Fruit fly (Drosophila melanogaster) whole organism, embryonic: ENCODE results near the gene Ufl1.

Experiments
- Bteb2 ChIP-seq: fragments of 200-800 bp; sonication (Bioruptor generic); optimal IDR thresholded peaks from 2 replicates; lab custom pipeline; 2016; ENCODE audit warnings: missing biosample characterization, missing genetic modification characterization
- CG10462 ChIP-seq: fragments of 200-800 bp; sonication (Bioruptor generic); optimal IDR thresholded peaks from 2 replicates; lab custom pipeline; 2016; ENCODE audit warnings: missing biosample characterization, missing genetic modification characterization
- CG11398 ChIP-seq: fragments of 200-800 bp; sonication (Bioruptor generic); optimal IDR thresholded peaks from 2 replicates; lab custom pipeline; 2016; ENCODE audit warnings: missing biosample characterization, missing genetic modification characterization
- CG1233 ChIP-seq: fragments of 200-800 bp; sonication (Bioruptor generic); optimal IDR thresholded peaks from 4 replicates; lab custom pipeline; 2018; ENCODE audit warnings: missing biosample characterization, mild to moderate bottlenecking, missing genetic modification characterization
- CG12744 ChIP-seq: fragments of 200-800 bp; sonication (Bioruptor generic); optimal IDR thresholded peaks from 2 replicates; lab custom pipeline; 2016; ENCODE audit warnings: missing biosample characterization, missing genetic modification characterization
- CG12942 ChIP-seq: fragments of 200-800 bp; sonication (Bioruptor generic); optimal IDR thresholded peaks from 3 replicates; lab custom pipeline; 2016; ENCODE audit warnings: missing biosample characterization, missing genetic modification characterization
- CG13287 ChIP-seq: fragments of 200-800 bp; sonication (Bioruptor generic); IDR thresholded peaks from 2 replicates; pipeline ENCODE4 v1.3.6; 2022; ENCODE audit warnings: missing biosample characterization, missing genetic modification characterization; ENCODE audit not compliant: partially characterized antibody
- CG13296 ChIP-seq: fragments of 200-800 bp; sonication (Bioruptor generic); optimal IDR thresholded peaks from 3 replicates; lab custom pipeline; 2018; ENCODE audit warnings: missing biosample characterization, mild to moderate bottlenecking, missing genetic modification characterization
- CG13624 ChIP-seq: fragments of 200-800 bp; sonication (Bioruptor generic); optimal IDR thresholded peaks from 2 replicates; lab custom pipeline; 2016; ENCODE audit warnings: missing biosample characterization, missing genetic modification characterization
- CG15011 ChIP-seq: fragments of 200-800 bp; sonication (Bioruptor generic); optimal IDR thresholded peaks from 3 replicates; lab custom pipeline; 2018; ENCODE audit warnings: missing biosample characterization, mild to moderate bottlenecking, missing genetic modification characterization
- CG1529 ChIP-seq: fragments of 200-800 bp; sonication (Bioruptor generic); optimal IDR thresholded peaks from 3 replicates; lab custom pipeline; 2018; ENCODE audit warnings: missing biosample characterization, missing genetic modification characterization
- CG16813 ChIP-seq: fragments of 200-800 bp; sonication (Bioruptor generic); IDR thresholded peaks from 3 replicates; pipeline ENCODE4 v1.3.6; 2022; ENCODE audit warnings: missing biosample characterization, missing genetic modification characterization; ENCODE audit not compliant: partially characterized antibody
- CG2116 ChIP-seq: fragments of 200-800 bp; sonication (Bioruptor generic); optimal IDR thresholded peaks from 3 replicates; lab custom pipeline; 2018; ENCODE audit warnings: missing biosample characterization, mild to moderate bottlenecking, missing genetic modification characterization
- CG2712 ChIP-seq: fragments of 200-800 bp; optimal IDR thresholded peaks from 3 replicates; lab custom pipeline; 2019; ENCODE audit warnings: missing biosample characterization, mild to moderate bottlenecking, missing genetic modification characterization, moderate library complexity
- CG33557 ChIP-seq: fragments of 200-800 bp; sonication (Bioruptor generic); optimal IDR thresholded peaks from 2 replicates; lab custom pipeline; 2019; ENCODE audit warnings: missing biosample characterization, mild to moderate bottlenecking, missing genetic modification characterization, moderate library complexity
- CG42726 ChIP-seq: fragments of 200-800 bp; sonication (Bioruptor generic); IDR thresholded peaks from 2 replicates; pipeline ENCODE4 v1.3.6; 2022; ENCODE audit warnings: missing biosample characterization, missing genetic modification characterization; ENCODE audit not compliant: partially characterized antibody
- CG5245 ChIP-seq: fragments of 200-800 bp; sonication (Bioruptor generic); optimal IDR thresholded peaks from 3 replicates; lab custom pipeline; 2016; ENCODE audit warnings: missing biosample characterization, missing genetic modification characterization
- CG6683 ChIP-seq: fragments of 200-800 bp; sonication (Bioruptor generic); optimal IDR thresholded peaks from 2 replicates; lab custom pipeline; 2017; ENCODE audit warnings: missing biosample characterization, mild to moderate bottlenecking, missing genetic modification characterization, missing genetic modification reagents
- CG8281 ChIP-seq: fragments of 200-800 bp; sonication (Bioruptor generic); optimal IDR thresholded peaks from 2 replicates; lab custom pipeline; 2018; ENCODE audit warnings: missing biosample characterization, mild to moderate bottlenecking, missing genetic modification characterization, moderate library complexity
- CoRest ChIP-seq: fragments of 200-800 bp; sonication (Bioruptor generic); optimal IDR thresholded peaks from 3 replicates; lab custom pipeline; 2018; ENCODE audit warnings: missing biosample characterization, mild to moderate bottlenecking, missing genetic modification characterization, moderate library complexity
- CrebB ChIP-seq: fragments of 200-800 bp; sonication (Bioruptor generic); optimal IDR thresholded peaks from 3 replicates; lab custom pipeline; 2018; ENCODE audit warnings: missing biosample characterization, mild to moderate bottlenecking, missing genetic modification characterization
- Ets97D ChIP-seq: fragments of 200-800 bp; sonication (Bioruptor generic); optimal IDR thresholded peaks from 3 replicates; lab custom pipeline; 2016; ENCODE audit warnings: missing biosample characterization, missing genetic modification characterization
- Fer3 ChIP-seq: fragments of 200-800 bp; sonication (Bioruptor generic); optimal IDR thresholded peaks from 2 replicates; lab custom pipeline; 2018; ENCODE audit warnings: missing biosample characterization, mild to moderate bottlenecking, missing genetic modification characterization, moderate library complexity
- HLH4C ChIP-seq: fragments of 200-800 bp; sonication (Bioruptor generic); IDR thresholded peaks from 3 replicates; pipeline ENCODE4 v1.3.6; 2022; ENCODE audit warnings: missing biosample characterization, missing genetic modification characterization; ENCODE audit not compliant: partially characterized antibody
- Hr3 ChIP-seq: fragments of 200-800 bp; sonication (Bioruptor generic); optimal IDR thresholded peaks from 3 replicates; lab custom pipeline; 2016; ENCODE audit warnings: missing biosample characterization, missing genetic modification characterization
- Lhr ChIP-seq: fragments of 200-800 bp; sonication (Bioruptor generic); optimal IDR thresholded peaks from 3 replicates; lab custom pipeline; 2017; ENCODE audit warnings: mild to moderate bottlenecking, missing biosample characterization, missing genetic modification reagents, missing genetic modification characterization
- Scr ChIP-seq: fragments of 200-800 bp; sonication (Bioruptor generic); IDR thresholded peaks from 2 replicates; pipeline ENCODE4 v1.3.6; 2022; ENCODE audit warnings: missing biosample characterization, missing genetic modification characterization; ENCODE audit not compliant: partially characterized antibody
- Sry-δ ChIP-seq: fragments of 200-800 bp; sonication (Bioruptor generic); optimal IDR thresholded peaks from 2 replicates; lab custom pipeline; 2016; ENCODE audit warnings: missing biosample characterization, missing genetic modification characterization
- Vsx1 ChIP-seq: fragments of 200-800 bp; sonication (Bioruptor generic); optimal IDR thresholded peaks from 2 replicates; lab custom pipeline; 2017; ENCODE audit warnings: missing biosample characterization, mild to moderate bottlenecking, missing genetic modification characterization, missing genetic modification reagents
- abd-A ChIP-seq: fragments of 200-800 bp; sonication (Bioruptor generic); optimal IDR thresholded peaks from 3 replicates; lab custom pipeline; 2019; ENCODE audit warnings: missing biosample characterization, mild to moderate bottlenecking, missing genetic modification characterization, moderate library complexity
- amos ChIP-seq: fragments of 200-800 bp; sonication (Bioruptor generic); IDR thresholded peaks from 2 replicates; pipeline ENCODE4 v1.3.6; 2022; ENCODE audit warnings: missing biosample characterization, missing genetic modification characterization; ENCODE audit not compliant: partially characterized antibody
- bab2 ChIP-seq: fragments of 200-800 bp; sonication (Bioruptor generic); optimal IDR thresholded peaks from 2 replicates; lab custom pipeline; 2016; ENCODE audit warnings: missing biosample characterization, missing genetic modification characterization
- bcd ChIP-seq: fragments of 200-800 bp; sonication (Bioruptor generic); optimal IDR thresholded peaks from 2 replicates; lab custom pipeline; 2017; ENCODE audit warnings: missing biosample characterization, mild to moderate bottlenecking, missing genetic modification characterization
- ci ChIP-seq: fragments of 200-800 bp; sonication (Bioruptor generic); IDR thresholded peaks from 3 replicates; pipeline ENCODE4 v1.3.6; 2022; ENCODE audit warnings: missing biosample characterization, missing genetic modification characterization
- corto ChIP-seq: fragments of 200-800 bp; sonication (Bioruptor generic); optimal IDR thresholded peaks from 2 replicates; lab custom pipeline; 2016; ENCODE audit warnings: missing biosample characterization, mild to moderate bottlenecking, missing genetic modification characterization, moderate library complexity
- dan ChIP-seq: fragments of 200-800 bp; sonication (Bioruptor generic); IDR thresholded peaks from 2 replicates; pipeline ENCODE4 v1.3.6; 2022; ENCODE audit warnings: missing biosample characterization, missing genetic modification characterization
- dmrt11E ChIP-seq: fragments of 200-800 bp; sonication (Bioruptor generic); optimal IDR thresholded peaks from 3 replicates; lab custom pipeline; 2018; ENCODE audit warnings: missing biosample characterization, mild to moderate bottlenecking, missing genetic modification characterization, moderate library complexity
- exex ChIP-seq: fragments of 200-800 bp; sonication (Bioruptor generic); optimal IDR thresholded peaks from 4 replicates; lab custom pipeline; 2018; ENCODE audit warnings: missing biosample characterization, mild to moderate bottlenecking, missing genetic modification characterization, moderate library complexity
- gem ChIP-seq: fragments of 200-800 bp; sonication (Bioruptor generic); optimal IDR thresholded peaks from 2 replicates; lab custom pipeline; 2019; ENCODE audit warnings: missing biosample characterization, mild to moderate bottlenecking, missing genetic modification characterization, moderate library complexity
- lilli ChIP-seq: fragments of 200-800 bp; sonication (Bioruptor generic); optimal IDR thresholded peaks from 3 replicates; lab custom pipeline; 2016; ENCODE audit warnings: missing biosample characterization, missing genetic modification characterization
- pan ChIP-seq, 4 experiments: fragments of >200 bp in 3 of 4; fragments of 200-800 bp in 1 of 4; sonication (Bioruptor generic) in 1 of 4; optimal IDR thresholded peaks in 3 of 4; IDR thresholded peaks in 1 of 4; 2 replicates each; pipeline versions ENCODE4 v1.3.6 to Lab custom; 2017 to 2022; ENCODE audit warnings: missing biosample characterization in 2 of 4, missing genetic modification characterization in 2 of 4, mixed read lengths in 1 of 4
- pnt ChIP-seq: fragments of 200-800 bp; sonication (Bioruptor generic); optimal IDR thresholded peaks from 3 replicates; lab custom pipeline; 2016; ENCODE audit warnings: missing biosample characterization, missing genetic modification characterization
- sens ChIP-seq: fragments of 200-800 bp; sonication (Bioruptor generic); peaks from one replicate; lab custom pipeline; 2016; ENCODE audit warnings: missing biosample characterization, missing genetic modification characterization
- stwl ChIP-seq: fragments of 200-800 bp; sonication (Bioruptor generic); optimal IDR thresholded peaks from 3 replicates; lab custom pipeline; 2018; ENCODE audit warnings: missing biosample characterization, mild to moderate bottlenecking, missing genetic modification characterization, moderate library complexity
- sug ChIP-seq: fragments of 200-800 bp; optimal IDR thresholded peaks from 2 replicates; lab custom pipeline; 2019; ENCODE audit warnings: missing biosample characterization, mild to moderate bottlenecking, missing genetic modification characterization, moderate library complexity
- tna ChIP-seq: fragments of 200-800 bp; sonication (Bioruptor generic); IDR thresholded peaks from 2 replicates; pipeline ENCODE4 v1.3.6; 2022; ENCODE audit warnings: missing biosample characterization, missing genetic modification characterization; ENCODE audit not compliant: partially characterized antibody
- trh ChIP-seq: fragments of 200-800 bp; sonication (Bioruptor generic); optimal IDR thresholded peaks from 2 replicates; lab custom pipeline; 2016; ENCODE audit warnings: missing biosample characterization, missing genetic modification characterization
- z ChIP-seq: fragments of 200-800 bp; sonication (Bioruptor generic); IDR thresholded peaks from 3 replicates; pipeline ENCODE4 v1.3.6; 2022; ENCODE audit warnings: missing biosample characterization, missing genetic modification characterization
- zen ChIP-seq: fragments of 200-800 bp; sonication (Bioruptor generic); optimal IDR thresholded peaks from 3 replicates; lab custom pipeline; 2018; ENCODE audit warnings: missing biosample characterization, mild to moderate bottlenecking, missing genetic modification characterization, moderate library complexity

Ufl1 gene

dm6 chr3R:7091904-7092303 is 17.7 kb upstream of the Ufl1 start (continued):
- TF ChIP-seq zen (peak; percentile 7), pnt (GFP tag; lab: Kevin White, UChicago) (no peak), CG13287 (peak; percentile 80), Ets97D (GFP tag; lab: Kevin White, UChicago) (peak; percentile 73), exex (tag; lab: Kevin White, UChicago) (no peak), Sry-δ (peak; percentile 86), CG10462 (GFP tag; lab: Kevin White, UChicago) (peak; percentile 23), CG13624 (GFP tag; lab: Kevin White, UChicago) (peak; percentile 54), amos (GFP tag; lab: Robert Waterston, UW) (peak; percentile 81), corto (no peak), lilli (GFP tag; lab: Kevin White, UChicago) (peak; percentile 59), sug (tag; lab: Kevin White, UChicago) (peak; percentile 36), CrebB (tag; lab: Kevin White, UChicago) (no peak), Scr (peak; percentile 62), bcd (GFP tag; lab: Kevin White, UChicago) (no peak), CG8281 (peak; percentile 96), CG11398 (GFP tag; lab: Kevin White, UChicago) (no peak), Bteb2 (GFP tag; lab: Kevin White, UChicago) (peak; percentile 46), z (GFP tag; lab: Robert Waterston, UW) (no peak), HLH4C (peak; percentile 56; the same call in 2 of the 3 replicates), trh (GFP tag; lab: Kevin White, UChicago) (no peak), CG12942 (GFP tag; lab: Kevin White, UChicago) (no peak), CG15011 (GFP tag; lab: Kevin White, UChicago) (no peak), CG42726 (peak; percentile 59; the same call in 1 of the 2 replicates), CG6683 (GFP tag; lab: Kevin White, UChicago) (no peak), CoRest (tag; lab: Kevin White, UChicago) (peak; percentile 60), ci (GFP tag; lab: Robert Waterston, UW) (peak; percentile 46; the same call in 1 of the 3 replicates), dmrt11E (peak; percentile 20), abd-A (tag; lab: Kevin White, UChicago) (no peak), dan (GFP tag; lab: Robert Waterston, UW) (no peak), CG33557 (GFP tag; lab: Kevin White, UChicago) (no peak), Vsx1 (GFP tag; lab: Kevin White, UChicago) (no peak), CG5245 (no peak), CG2712 (peak; percentile 37), CG1529 (GFP tag; lab: Kevin White, UChicago) (peak; percentile 12), Fer3 (no peak), CG16813 (GFP tag; lab: Robert Waterston, UW) (peak; percentile 69), CG2116 (GFP tag; lab: Kevin White, UChicago) (peak; percentile 72), pan (optimal IDR thresholded peaks at IDR 0.05; lab: Kevin White, UChicago) (no peak), pan (GFP tag; optimal IDR thresholded peaks at IDR 0.05 in 1 of 2, IDR thresholded peaks at IDR 0.05 in 1 of 2) (no peak), CG12744 (peak; percentile 24), CG1233 (GFP tag; lab: Kevin White, UChicago) (no peak), Hr3 (GFP tag; lab: Kevin White, UChicago) (peak; percentile 30), Lhr (GFP tag; lab: Kevin White, UChicago) (peak; percentile 81), stwl (tag; lab: Kevin White, UChicago) (peak; percentile 99), bab2 (GFP tag; lab: Kevin White, UChicago) (peak; percentile 12), tna (GFP tag; lab: Robert Waterston, UW) (0 out of 2 replicates have a peak, but pooled peaks have one; percentile 11), CG13296 (GFP tag; lab: Kevin White, UChicago) (peak; percentile 21), sens (GFP tag; lab: Kevin White, UChicago) (peak; percentile 91), gem (tag; lab: Kevin White, UChicago) (no peak)
